Worm (Caenorhabditis elegans): ENCODE measurements around the gene tig-2.

Gene tig-2

DNA sequence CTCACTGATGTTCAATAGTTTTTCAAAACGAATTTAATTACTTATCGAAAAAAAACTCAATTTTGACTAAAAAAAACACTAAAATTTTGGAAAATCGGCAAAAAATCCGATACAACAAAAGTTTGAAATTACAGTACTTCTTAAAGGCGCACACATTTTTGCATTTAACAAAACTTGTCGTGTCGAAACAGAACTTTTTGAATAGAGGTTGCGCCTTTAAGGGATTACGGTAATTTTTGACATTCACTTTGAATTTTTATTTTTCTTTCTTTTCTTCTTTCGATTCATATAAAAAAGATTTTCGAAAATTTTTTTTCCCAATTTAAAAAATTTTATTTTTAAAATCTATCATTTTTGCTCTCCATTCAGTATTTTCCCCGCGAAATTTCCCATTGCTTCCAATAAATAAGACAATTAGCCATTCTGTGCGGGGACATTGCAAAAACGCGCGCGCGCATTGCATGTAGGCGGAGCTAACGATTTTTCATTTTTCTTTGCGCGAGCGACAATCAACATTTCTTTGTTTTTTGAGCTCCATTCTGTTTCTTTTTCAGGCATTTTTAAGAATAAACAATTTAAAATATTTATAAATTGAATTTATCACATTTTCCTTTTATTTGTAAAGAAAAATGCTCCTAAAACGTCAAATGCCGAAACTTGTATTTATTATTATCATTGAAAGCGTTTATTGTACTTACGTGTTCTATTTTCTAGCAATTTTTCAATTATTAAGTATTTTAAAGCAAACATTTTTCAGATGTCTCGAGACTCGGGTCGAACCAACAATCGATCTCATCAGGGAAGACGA is 1.4 kb upstream of the tig-2 start, which contains the start of gene F39G3.3:
TSS of gene F39G3.3 (plus strand) at position 758 of the 808 bp plus-strand sequence.
- peak; percentile 91 for TF ChIP-seq ztf-23 (GFP tag; IDR thresholded peaks at IDR 0.05)
- peak; percentile 85 for TF ChIP-seq T22C8.4 (GFP tag; IDR thresholded peaks at IDR 0.05)
- TF ChIP-seq tab-1 (GFP tag; IDR thresholded peaks at IDR 0.05): peak; percentile 92
- peak; percentile 77 for TF ChIP-seq ztf-29 (GFP tag; IDR thresholded peaks at IDR 0.05)
- peak; percentile 81 for TF ChIP-seq cog-1 (tag; optimal IDR thresholded peaks at IDR 0.05)
- peak; percentile 96 for TF ChIP-seq med-1 (GFP tag; optimal IDR thresholded peaks at IDR 0.05; ENCODE audit: insufficient read depth)
- TF ChIP-seq ref-1 (GFP tag; conservative IDR thresholded peaks at IDR 0.05): peak; percentile 64; the same call in 1 of the 2 replicates
- TF ChIP-seq flt-1 (GFP tag; IDR thresholded peaks at IDR 0.05): peak; percentile 92
- TF ChIP-seq klf-2 (GFP tag; conservative IDR thresholded peaks at IDR 0.05): peak; percentile 81

DNA sequence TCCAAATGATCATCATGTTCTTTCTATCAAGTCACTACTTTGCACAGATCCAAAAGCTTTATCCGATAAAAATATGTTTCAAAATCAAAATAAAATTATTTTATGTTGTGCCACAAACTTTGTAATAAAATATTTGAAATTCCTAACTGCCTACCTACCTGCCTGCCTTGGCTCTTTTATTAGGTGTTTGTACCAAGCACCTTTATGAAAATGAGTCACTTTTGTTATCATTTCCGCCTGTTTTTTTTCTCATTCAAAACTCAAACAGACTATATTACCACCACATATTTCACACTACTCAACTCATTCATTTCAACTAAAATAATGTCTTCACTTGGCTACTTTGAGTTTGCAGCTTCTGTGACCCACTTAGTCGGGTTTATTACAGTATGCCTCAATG is 5.5 kb downstream of the tig-2 start, which contains the start of gene F39G3.4:
TSS of gene F39G3.4 (plus strand) at position 301 of the 400 bp plus-strand sequence.
- TF ChIP-seq cog-1 (tag; optimal IDR thresholded peaks at IDR 0.05) (no peak), med-1 (GFP tag; optimal IDR thresholded peaks at IDR 0.05; ENCODE audit: insufficient read depth) (no peak), klf-2 (GFP tag; conservative IDR thresholded peaks at IDR 0.05) (no peak), ref-1 (GFP tag; conservative IDR thresholded peaks at IDR 0.05) (no peak), flt-1 (GFP tag; IDR thresholded peaks at IDR 0.05) (no peak), ztf-29 (GFP tag; IDR thresholded peaks at IDR 0.05) (no peak), tab-1 (GFP tag; IDR thresholded peaks at IDR 0.05) (no peak), T22C8.4 (GFP tag; IDR thresholded peaks at IDR 0.05) (no peak), ztf-23 (GFP tag; IDR thresholded peaks at IDR 0.05) (no peak)

DNA sequence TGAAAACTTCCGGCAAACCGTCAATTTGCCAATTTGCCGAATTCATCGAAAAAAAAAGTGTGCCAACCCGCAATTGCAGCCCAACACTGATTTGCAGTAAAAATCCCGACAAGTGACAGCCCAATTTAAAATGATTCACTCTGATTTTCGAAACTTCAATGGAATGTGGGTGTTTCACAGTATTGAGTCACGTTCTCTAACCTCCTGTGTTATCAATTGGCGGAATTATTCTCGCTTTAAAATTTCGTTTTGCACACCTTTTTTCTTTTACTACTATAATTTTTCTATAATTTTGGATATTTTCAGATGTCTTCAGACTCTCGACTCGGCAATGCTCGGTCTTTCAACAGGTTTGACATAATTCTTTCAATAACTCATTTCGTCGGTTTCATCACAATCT is 7.6 kb downstream of the tig-2 start, which contains the start of gene F39G3.5:
TSS of gene F39G3.5 (plus strand) at position 301 of the 400 bp plus-strand sequence.
- no peak for TF ChIP-seq cog-1 (tag; optimal IDR thresholded peaks at IDR 0.05)
- TF ChIP-seq ref-1 (GFP tag; conservative IDR thresholded peaks at IDR 0.05): no peak
- no peak for TF ChIP-seq tab-1 (GFP tag; IDR thresholded peaks at IDR 0.05)
- no peak for TF ChIP-seq T22C8.4 (GFP tag; IDR thresholded peaks at IDR 0.05)
- no peak for TF ChIP-seq klf-2 (GFP tag; conservative IDR thresholded peaks at IDR 0.05)
- no peak for TF ChIP-seq ztf-23 (GFP tag; IDR thresholded peaks at IDR 0.05)
- TF ChIP-seq flt-1 (GFP tag; IDR thresholded peaks at IDR 0.05): no peak
- TF ChIP-seq med-1 (GFP tag; optimal IDR thresholded peaks at IDR 0.05; ENCODE audit: insufficient read depth): no peak
- no peak for TF ChIP-seq ztf-29 (GFP tag; IDR thresholded peaks at IDR 0.05)

DNA sequence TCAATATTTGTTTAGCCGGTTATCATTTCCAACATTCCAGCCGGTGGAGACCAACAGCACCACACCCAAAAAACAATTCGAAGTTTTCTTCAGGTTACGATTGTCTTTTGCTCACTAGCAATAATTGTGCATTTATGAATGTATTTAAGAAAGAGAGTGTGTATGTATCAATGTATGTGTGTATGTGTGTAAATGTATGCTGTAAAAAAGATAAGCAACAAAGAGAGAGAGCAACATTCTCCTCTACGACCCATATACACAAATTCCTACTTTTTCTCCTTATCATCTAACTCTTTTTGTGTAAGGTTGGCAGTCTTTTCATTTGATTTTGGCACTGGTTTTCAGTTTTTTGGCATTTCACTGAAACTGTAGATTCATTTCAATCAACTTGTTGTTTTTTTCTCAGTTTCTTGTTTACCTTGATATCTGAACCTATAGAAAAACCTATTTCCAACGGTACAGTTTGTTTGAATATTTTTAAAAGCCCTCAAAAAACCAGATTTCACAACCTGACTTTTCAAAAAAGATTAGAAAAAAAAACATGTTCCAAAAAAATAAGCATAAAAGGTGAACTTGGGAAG is 9.0 kb downstream of the tig-2 start:
- TF ChIP-seq flt-1 (GFP tag; IDR thresholded peaks at IDR 0.05): no peak

DNA sequence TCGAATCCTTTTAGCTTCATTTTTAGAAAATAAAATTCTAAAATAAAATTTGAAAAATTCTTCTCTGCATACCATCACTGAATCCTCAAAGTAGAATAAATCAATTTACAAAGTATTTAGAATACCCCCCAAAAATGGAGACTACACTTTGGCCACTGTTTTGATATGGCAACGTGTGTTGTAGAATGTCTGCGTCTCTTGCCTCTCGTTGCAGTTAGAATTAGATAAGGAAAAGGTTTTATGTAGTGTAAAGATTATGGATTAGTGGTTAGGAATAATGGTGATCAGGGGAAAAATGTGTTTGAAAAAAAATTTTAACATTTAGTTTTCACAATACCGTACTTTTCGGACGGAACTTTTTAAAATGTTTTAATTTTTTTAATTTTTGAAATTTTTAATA is 10.0 kb downstream of the tig-2 start, which contains the start of gene prx-6:
TSS of gene prx-6 (minus strand) at position 129 of the 400 bp plus-strand sequence.
- no peak for TF ChIP-seq med-1 (GFP tag; optimal IDR thresholded peaks at IDR 0.05; ENCODE audit: insufficient read depth)
- TF ChIP-seq flt-1 (GFP tag; IDR thresholded peaks at IDR 0.05): no peak
- TF ChIP-seq tab-1 (GFP tag; IDR thresholded peaks at IDR 0.05): no peak
- TF ChIP-seq ref-1 (GFP tag; conservative IDR thresholded peaks at IDR 0.05): no peak
- TF ChIP-seq T22C8.4 (GFP tag; IDR thresholded peaks at IDR 0.05): no peak
- no peak for TF ChIP-seq cog-1 (tag; optimal IDR thresholded peaks at IDR 0.05)
- no peak for TF ChIP-seq ztf-29 (GFP tag; IDR thresholded peaks at IDR 0.05)
- no peak for TF ChIP-seq ztf-23 (GFP tag; IDR thresholded peaks at IDR 0.05)
- TF ChIP-seq klf-2 (GFP tag; conservative IDR thresholded peaks at IDR 0.05): no peak

DNA sequence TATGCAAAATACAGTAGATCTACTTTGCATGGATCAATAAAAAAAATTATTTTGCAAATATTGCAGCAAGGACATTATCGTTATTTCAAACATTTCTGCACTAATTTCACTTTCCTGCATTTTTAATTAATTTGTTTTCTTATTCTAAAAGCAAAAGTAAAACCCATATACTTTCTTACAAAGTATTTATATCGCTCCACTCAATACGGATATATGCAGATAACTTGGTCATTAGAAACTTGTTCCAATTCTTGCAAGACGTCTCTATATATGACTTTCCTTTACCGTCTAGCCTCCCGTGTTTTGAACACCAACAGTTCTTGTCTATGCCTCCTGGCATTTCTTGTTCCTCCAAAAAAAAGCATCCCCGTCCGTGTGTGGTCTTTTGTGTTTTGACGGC is 19.5 kb downstream of the tig-2 start, which contains the start of gene oac-24:
TSS of gene oac-24 (plus strand) at position 301 of the 400 bp plus-strand sequence.
- no peak for TF ChIP-seq T22C8.4 (GFP tag; IDR thresholded peaks at IDR 0.05)
- TF ChIP-seq flt-1 (GFP tag; IDR thresholded peaks at IDR 0.05): no peak
- no peak for TF ChIP-seq ztf-29 (GFP tag; IDR thresholded peaks at IDR 0.05)
- no peak for TF ChIP-seq ztf-23 (GFP tag; IDR thresholded peaks at IDR 0.05)
- TF ChIP-seq med-1 (GFP tag; optimal IDR thresholded peaks at IDR 0.05; ENCODE audit: insufficient read depth): no peak
- no peak for TF ChIP-seq tab-1 (GFP tag; IDR thresholded peaks at IDR 0.05)
- TF ChIP-seq cog-1 (tag; optimal IDR thresholded peaks at IDR 0.05): no peak
- TF ChIP-seq klf-2 (GFP tag; conservative IDR thresholded peaks at IDR 0.05): no peak
- no peak for TF ChIP-seq ref-1 (GFP tag; conservative IDR thresholded peaks at IDR 0.05)

DNA sequence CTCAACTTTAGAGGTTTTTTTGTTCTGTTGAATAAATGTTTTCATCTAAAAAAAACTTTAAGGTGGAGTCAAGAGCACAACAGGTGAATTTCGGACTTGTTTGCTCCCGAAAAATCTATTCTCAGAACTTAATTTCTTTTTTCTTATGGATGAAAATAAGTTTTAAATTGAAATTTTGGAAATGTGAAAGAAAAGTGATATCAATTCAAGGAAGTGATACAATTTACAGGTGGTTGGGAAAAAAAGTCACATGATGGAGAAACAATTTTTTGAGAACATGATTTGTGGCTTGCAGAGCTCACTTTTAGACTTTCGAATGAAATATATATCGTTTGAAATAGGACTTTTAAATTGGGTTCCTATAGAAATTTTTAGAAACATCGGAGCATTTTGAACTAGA is 22.3 kb downstream of the tig-2 start:
- TF ChIP-seq tab-1 (GFP tag; IDR thresholded peaks at IDR 0.05) (no peak), ztf-23 (GFP tag; IDR thresholded peaks at IDR 0.05) (no peak), med-1 (GFP tag; optimal IDR thresholded peaks at IDR 0.05; ENCODE audit: insufficient read depth) (no peak), T22C8.4 (GFP tag; IDR thresholded peaks at IDR 0.05) (no peak), flt-1 (GFP tag; IDR thresholded peaks at IDR 0.05) (no peak), ref-1 (GFP tag; conservative IDR thresholded peaks at IDR 0.05) (no peak)

DNA sequence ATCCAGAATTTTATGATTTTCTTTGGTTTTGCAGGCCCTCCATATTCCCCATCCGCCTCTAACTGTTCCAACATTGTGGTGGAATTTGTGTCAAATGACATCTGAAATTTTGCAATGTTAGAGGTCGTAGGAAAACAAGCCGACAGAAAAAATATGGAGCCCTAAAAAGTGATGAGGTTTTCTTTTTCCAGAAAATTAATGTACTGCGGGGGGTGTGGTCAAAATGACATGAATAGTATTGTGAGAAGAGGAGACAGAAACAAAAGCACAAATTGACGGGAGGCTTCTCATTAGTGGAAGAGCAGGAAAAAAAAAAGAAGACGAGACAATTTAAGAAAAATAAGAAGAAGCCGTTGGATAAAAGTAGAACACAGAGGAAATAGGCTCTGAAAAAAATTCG is 29.8 kb downstream of the tig-2 start, which contains the start of gene ZC266.1:
TSS of gene ZC266.1 (minus strand) at position 101 of the 400 bp plus-strand sequence.
- TF ChIP-seq tab-1 (GFP tag; IDR thresholded peaks at IDR 0.05): no peak
- TF ChIP-seq ztf-29 (GFP tag; IDR thresholded peaks at IDR 0.05): no peak
- TF ChIP-seq cog-1 (tag; optimal IDR thresholded peaks at IDR 0.05): no peak
- TF ChIP-seq ztf-23 (GFP tag; IDR thresholded peaks at IDR 0.05): no peak
- no peak for TF ChIP-seq flt-1 (GFP tag; IDR thresholded peaks at IDR 0.05)
- no peak for TF ChIP-seq med-1 (GFP tag; optimal IDR thresholded peaks at IDR 0.05; ENCODE audit: insufficient read depth)
- no peak for TF ChIP-seq klf-2 (GFP tag; conservative IDR thresholded peaks at IDR 0.05)
- no peak for TF ChIP-seq T22C8.4 (GFP tag; IDR thresholded peaks at IDR 0.05)
- no peak for TF ChIP-seq ref-1 (GFP tag; conservative IDR thresholded peaks at IDR 0.05)

DNA sequence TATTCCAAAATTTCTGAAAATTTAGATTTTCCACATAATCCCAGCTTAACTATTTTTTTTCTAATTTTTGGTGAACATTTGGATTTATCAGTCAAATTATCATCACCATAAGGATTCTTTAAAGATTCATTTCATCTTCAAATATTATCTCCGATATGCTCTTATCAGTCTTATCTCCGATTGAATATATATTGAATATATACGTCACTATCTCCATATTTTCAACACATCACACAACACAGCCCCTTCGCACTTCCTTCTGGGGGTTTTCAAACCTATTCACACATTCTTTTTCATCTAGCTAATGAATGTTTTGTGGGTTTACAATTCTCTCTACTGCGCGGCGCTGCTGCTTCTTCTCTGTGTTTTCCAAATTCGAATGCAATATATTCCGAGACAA is 31.3 kb downstream of the tig-2 start:
- TF ChIP-seq ref-1 (GFP tag; conservative IDR thresholded peaks at IDR 0.05) (no peak), T22C8.4 (GFP tag; IDR thresholded peaks at IDR 0.05) (no peak), tab-1 (GFP tag; IDR thresholded peaks at IDR 0.05) (no peak), flt-1 (GFP tag; IDR thresholded peaks at IDR 0.05) (no peak), ztf-29 (GFP tag; IDR thresholded peaks at IDR 0.05) (no peak), med-1 (GFP tag; optimal IDR thresholded peaks at IDR 0.05; ENCODE audit: insufficient read depth) (no peak), cog-1 (tag; optimal IDR thresholded peaks at IDR 0.05) (no peak), klf-2 (GFP tag; conservative IDR thresholded peaks at IDR 0.05) (no peak)

All from whole organism, midembryonic.